Worm (Caenorhabditis elegans) whole organism, L3 larva: Measurements from ENCODE around the gene snpc-1.1.

Experiments used
- R02D3.7 ChIP-seq: fragments of 150-350 bp; optimal IDR thresholded peaks from 2 replicates; lab custom pipeline; 2014; ENCODE audit warnings: missing biosample characterization, missing genetic modification characterization
- ZK546.5 ChIP-seq: sonication (generic microtip); optimal IDR thresholded peaks from 2 replicates; lab custom pipeline; 2017; ENCODE audit warnings: missing biosample characterization, missing genetic modification characterization
- aly-2 ChIP-seq: fragments of 150-350 bp; optimal IDR thresholded peaks from 2 replicates; lab custom pipeline; 2014; ENCODE audit warnings: missing biosample characterization, missing genetic modification characterization
- ama-1 ChIP-seq: fragments of 150-350 bp; optimal IDR thresholded peaks from 2 replicates; lab custom pipeline; 2018
- ceh-16 ChIP-seq: sonication (generic microtip); optimal IDR thresholded peaks from 2 replicates; lab custom pipeline; 2017; ENCODE audit warnings: missing biosample characterization, missing genetic modification characterization
- ceh-28 ChIP-seq: fragments of 150-350 bp; optimal IDR thresholded peaks from 2 replicates; lab custom pipeline; 2014; ENCODE audit warnings: missing biosample characterization, missing genetic modification reagents, missing genetic modification characterization
- ceh-82 ChIP-seq: fragments of 150-350 bp; optimal IDR thresholded peaks from 2 replicates; lab custom pipeline; 2014; ENCODE audit warnings: missing biosample characterization, missing genetic modification characterization
- daf-12 ChIP-seq: fragments of 150-350 bp; optimal IDR thresholded peaks from 2 replicates; lab custom pipeline; 2014; ENCODE audit warnings: missing biosample characterization, missing genetic modification reagents, missing genetic modification characterization
- egl-27 ChIP-seq: sonication (generic microtip); optimal IDR thresholded peaks from 4 replicates; lab custom pipeline; 2017; ENCODE audit warnings: missing biosample characterization, missing genetic modification reagents, missing genetic modification characterization
- egl-5 ChIP-seq: fragments of 150-350 bp; optimal IDR thresholded peaks from 2 replicates; lab custom pipeline; 2017; ENCODE audit warnings: missing biosample characterization, missing genetic modification reagents, missing genetic modification characterization, inconsistent platforms
- elt-2 ChIP-seq: sonication (generic microtip); optimal IDR thresholded peaks from 2 replicates; lab custom pipeline; 2016; ENCODE audit warnings: missing genetic modification reagents, mild to moderate bottlenecking, missing genetic modification characterization, missing compliant biosample characterization
- elt-3 ChIP-seq, 3 experiments: fragments of 150-350 bp in 1 of 3; sonication (generic microtip) in 2 of 3; optimal IDR thresholded peaks; 2 replicates in 2 of 3; 4 replicates in 1 of 3; lab custom pipeline; 2014 to 2017; ENCODE audit warnings: missing biosample characterization in 3 of 3, missing genetic modification characterization in 3 of 3
- eor-1 ChIP-seq, 2 experiments: fragments of 150-350 bp; optimal IDR thresholded peaks; 2 replicates each; lab custom pipeline; 2014 to 2018; ENCODE audit warnings: missing biosample characterization in 2 of 2, missing genetic modification characterization in 2 of 2
- fkh-10 ChIP-seq: sonication (generic microtip); optimal IDR thresholded peaks from 2 replicates; lab custom pipeline; 2017; ENCODE audit warnings: missing biosample characterization, missing genetic modification reagents, missing genetic modification characterization
- fkh-2 ChIP-seq: fragments of 150-350 bp; optimal IDR thresholded peaks from 2 replicates; lab custom pipeline; 2014; ENCODE audit warnings: missing biosample characterization, missing genetic modification reagents, missing genetic modification characterization
- hmg-11 ChIP-seq: sonication (generic microtip); optimal IDR thresholded peaks from 2 replicates; lab custom pipeline; 2016; ENCODE audit warnings: missing genetic modification characterization, missing compliant biosample characterization
- jun-1 ChIP-seq: fragments of 150-350 bp; optimal IDR thresholded peaks from 2 replicates; lab custom pipeline; 2014; ENCODE audit warnings: missing biosample characterization, missing genetic modification reagents, missing genetic modification characterization
- lin-15B ChIP-seq: fragments of 150-350 bp; optimal IDR thresholded peaks from 2 replicates; lab custom pipeline; 2014; ENCODE audit warnings: missing biosample characterization, missing genetic modification characterization
- lin-39 ChIP-seq: fragments of 150-350 bp; optimal IDR thresholded peaks from 2 replicates; lab custom pipeline; 2018; ENCODE audit warnings: missing biosample characterization, missing genetic modification reagents, missing genetic modification characterization
- lsy-12 ChIP-seq: sonication (generic microtip); optimal IDR thresholded peaks from 2 replicates; lab custom pipeline; 2016; ENCODE audit warnings: mild to moderate bottlenecking, missing genetic modification characterization, missing compliant biosample characterization
- mdl-1 ChIP-seq: fragments of 150-350 bp; optimal IDR thresholded peaks from 2 replicates; lab custom pipeline; 2014; ENCODE audit warnings: missing biosample characterization, missing genetic modification characterization
- mml-1 ChIP-seq: fragments of 150-350 bp; sonication (generic microtip); optimal IDR thresholded peaks from 3 replicates; lab custom pipeline; 2014; ENCODE audit warnings: missing biosample characterization, missing genetic modification characterization
- nfya-1 ChIP-seq: sonication (generic microtip); optimal IDR thresholded peaks from 2 replicates; lab custom pipeline; 2017; ENCODE audit warnings: missing genetic modification characterization, mild to moderate bottlenecking, missing compliant biosample characterization, antibody characterized with exemption, moderate library complexity; ENCODE audit not compliant: insufficient read depth
- nhr-11 ChIP-seq: fragments of 150-350 bp; optimal IDR thresholded peaks from 2 replicates; lab custom pipeline; 2014; ENCODE audit warnings: missing biosample characterization, missing genetic modification characterization
- nhr-12 ChIP-seq: fragments of 150-350 bp; optimal IDR thresholded peaks from 2 replicates; lab custom pipeline; 2014; ENCODE audit warnings: missing biosample characterization, missing genetic modification characterization
- nhr-23 ChIP-seq: fragments of 150-350 bp; optimal IDR thresholded peaks from 2 replicates; lab custom pipeline; 2014; ENCODE audit warnings: missing biosample characterization, missing genetic modification reagents, missing genetic modification characterization
- nhr-237 ChIP-seq: fragments of 150-350 bp; optimal IDR thresholded peaks from 2 replicates; lab custom pipeline; 2014; ENCODE audit warnings: missing biosample characterization, missing genetic modification characterization
- nhr-25 ChIP-seq: sonication (generic microtip); optimal IDR thresholded peaks from 2 replicates; lab custom pipeline; 2017; ENCODE audit warnings: missing biosample characterization, missing genetic modification characterization
- nhr-28 ChIP-seq: fragments of 150-350 bp; optimal IDR thresholded peaks from 2 replicates; lab custom pipeline; 2014; ENCODE audit warnings: missing biosample characterization, missing genetic modification characterization
- nhr-43 ChIP-seq: sonication (generic microtip); optimal IDR thresholded peaks from 2 replicates; lab custom pipeline; 2016; ENCODE audit warnings: mild to moderate bottlenecking, missing genetic modification characterization, missing compliant biosample characterization; ENCODE audit not compliant: poor library complexity, severe bottlenecking
- nhr-67 ChIP-seq: fragments of 150-350 bp; optimal IDR thresholded peaks from 2 replicates; lab custom pipeline; 2014; ENCODE audit warnings: missing biosample characterization, missing genetic modification characterization
- nhr-76 ChIP-seq: fragments of 150-350 bp; sonication (generic microtip); optimal IDR thresholded peaks from 5 replicates; lab custom pipeline; 2014; ENCODE audit warnings: missing biosample characterization, missing genetic modification characterization
- nhr-77 ChIP-seq: fragments of 150-350 bp; optimal IDR thresholded peaks from 2 replicates; lab custom pipeline; 2014; ENCODE audit warnings: missing biosample characterization, missing genetic modification characterization
- pha-4 ChIP-seq: fragments of 150-350 bp; optimal IDR thresholded peaks from 2 replicates; lab custom pipeline; 2014; ENCODE audit warnings: missing biosample characterization, missing genetic modification reagents, missing genetic modification characterization
- pqm-1 ChIP-seq: fragments of 150-350 bp; optimal IDR thresholded peaks from 2 replicates; lab custom pipeline; 2017; ENCODE audit warnings: missing biosample characterization, missing genetic modification characterization, inconsistent platforms
- sea-2 ChIP-seq: fragments of 150-350 bp; sonication (generic microtip); optimal IDR thresholded peaks from 4 replicates; lab custom pipeline; 2014; ENCODE audit warnings: missing biosample characterization, missing genetic modification reagents, missing genetic modification characterization
- skn-1 ChIP-seq: fragments of 150-350 bp; optimal IDR thresholded peaks from 2 replicates; lab custom pipeline; 2014; ENCODE audit warnings: missing biosample characterization, missing genetic modification characterization
- snpc-4 ChIP-seq: fragments of 150-350 bp; optimal IDR thresholded peaks from 2 replicates; lab custom pipeline; 2014; ENCODE audit warnings: missing biosample characterization, missing genetic modification characterization
- tbx-2 ChIP-seq: sonication (generic microtip); optimal IDR thresholded peaks from 2 replicates; lab custom pipeline; 2016; ENCODE audit warnings: mild to moderate bottlenecking, missing genetic modification characterization, missing compliant biosample characterization
- unc-39 ChIP-seq: sonication (generic microtip); optimal IDR thresholded peaks from 4 replicates; lab custom pipeline; 2017; ENCODE audit warnings: missing biosample characterization, missing genetic modification characterization
- unc-62 ChIP-seq: fragments of 150-350 bp; sonication (generic microtip); optimal IDR thresholded peaks from 4 replicates; lab custom pipeline; 2014; ENCODE audit warnings: missing biosample characterization, missing genetic modification reagents, missing genetic modification characterization
- ztf-11 ChIP-seq: fragments of 150-350 bp; optimal IDR thresholded peaks from 2 replicates; lab custom pipeline; 2014; ENCODE audit warnings: missing biosample characterization, missing genetic modification characterization
- ztf-4 ChIP-seq: fragments of 150-350 bp; optimal IDR thresholded peaks from 2 replicates; lab custom pipeline; 2014; ENCODE audit warnings: missing biosample characterization, missing genetic modification characterization

The snpc-1.1 gene

DNA sequence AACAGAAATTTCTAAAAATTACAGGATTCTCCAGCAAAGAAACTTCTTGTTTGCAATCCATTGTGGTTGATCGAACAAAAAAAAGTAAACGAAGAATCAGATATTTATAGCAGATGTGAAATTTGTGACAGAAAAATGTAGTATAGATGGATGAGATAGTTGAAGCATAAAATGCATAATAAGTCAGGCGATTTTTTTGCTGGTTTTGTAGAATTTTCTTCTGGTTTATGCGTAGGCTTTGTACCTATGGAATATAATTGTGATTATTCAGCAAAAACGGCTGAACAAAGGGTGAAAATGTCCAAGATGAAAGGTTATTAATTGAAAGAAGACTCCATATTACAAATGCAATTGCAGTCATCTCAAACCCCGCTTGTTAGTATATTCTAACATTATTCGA is 15.6 kb downstream of the snpc-1.1 start, which contains the start of gene srh-39:
TSS of gene srh-39 (minus strand) at position 101 of the 400 bp plus-strand sequence.
- TF ChIP-seq ama-1 (lab: Kevin White, UChicago) (no peak), lsy-12 (no peak), fkh-2 (no peak), ztf-4 (tag; lab: Kevin White, UChicago) (no peak), ceh-82 (no peak), pqm-1 (tag; lab: Kevin White, UChicago) (no peak), elt-2 (tag; lab: Kevin White, UChicago) (no peak), mdl-1 (tag; lab: Kevin White, UChicago) (no peak), fkh-10 (GFP tag; lab: Kevin White, UChicago) (no peak), snpc-4 (no peak), eor-1 (tag; optimal IDR thresholded peaks at IDR 0.05; lab: Kevin White, UChicago) (no peak), R02D3.7 (tag; lab: Kevin White, UChicago) (no peak), sea-2 (GFP tag; lab: Kevin White, UChicago) (no peak)

DNA sequence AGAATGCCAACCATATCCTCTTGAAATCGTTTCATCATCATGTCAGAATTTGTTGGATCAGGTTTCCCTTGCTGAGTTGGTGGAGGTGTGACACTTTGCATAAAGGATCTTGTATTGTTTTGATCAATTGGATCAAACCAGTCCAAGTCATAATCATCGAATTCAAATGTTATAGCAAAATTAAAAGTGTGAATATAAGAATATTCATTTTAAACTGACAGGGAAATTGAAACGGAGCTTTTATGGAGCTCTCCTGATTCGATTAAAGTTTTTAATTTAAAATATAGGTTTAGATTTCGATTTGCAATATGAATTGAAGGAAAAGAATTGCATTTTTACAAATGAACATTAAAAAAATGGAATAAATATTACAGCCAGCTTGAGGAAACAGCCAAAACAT is 17.5 kb downstream of the snpc-1.1 start, which contains the start of gene B0228.9:
TSS of gene B0228.9 (minus strand) at position 101 of the 400 bp plus-strand sequence.
- TF ChIP-seq ceh-82 (no peak), nfya-1 (tag; lab: Kevin White, UChicago) (no peak), ceh-28 (tag; lab: Kevin White, UChicago) (no peak), skn-1 (tag; lab: Kevin White, UChicago) (no peak), sea-2 (GFP tag; lab: Kevin White, UChicago) (no peak), ceh-16 (tag; lab: Kevin White, UChicago) (no peak), ztf-11 (tag; lab: Kevin White, UChicago) (no peak), lin-15B (tag; lab: Kevin White, UChicago) (no peak), nhr-11 (no peak)

DNA sequence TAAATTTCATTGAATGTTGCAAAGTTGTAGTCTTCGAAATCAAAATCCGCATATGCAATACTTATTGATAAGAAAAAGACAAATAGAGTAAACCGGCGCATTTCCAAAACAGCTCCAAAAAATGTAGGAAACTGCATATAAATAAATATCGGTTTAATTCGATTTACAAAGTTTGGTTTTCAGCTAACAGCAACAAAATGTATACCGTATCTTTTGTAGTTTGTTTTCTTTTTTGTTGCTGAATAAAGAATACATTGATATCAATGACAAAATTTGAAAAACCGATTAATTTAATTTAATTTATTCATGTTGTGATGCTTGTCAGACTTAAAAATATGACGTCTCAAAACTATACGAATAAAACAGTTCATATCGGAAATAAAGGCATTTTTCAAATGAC is 19.7 kb downstream of the snpc-1.1 start, which contains the start of gene B0228.8:
TSS of gene B0228.8 (minus strand) at position 101 of the 400 bp plus-strand sequence.
- TF ChIP-seq nhr-237 (tag; lab: Kevin White, UChicago) (no peak), nhr-25 (tag; lab: Kevin White, UChicago) (no peak), pqm-1 (tag; lab: Kevin White, UChicago) (no peak), aly-2 (no peak), nhr-77 (no peak), tbx-2 (tag; lab: Kevin White, UChicago) (no peak)
- TF ChIP-seq, all 47 proteins: peak for 0

DNA sequence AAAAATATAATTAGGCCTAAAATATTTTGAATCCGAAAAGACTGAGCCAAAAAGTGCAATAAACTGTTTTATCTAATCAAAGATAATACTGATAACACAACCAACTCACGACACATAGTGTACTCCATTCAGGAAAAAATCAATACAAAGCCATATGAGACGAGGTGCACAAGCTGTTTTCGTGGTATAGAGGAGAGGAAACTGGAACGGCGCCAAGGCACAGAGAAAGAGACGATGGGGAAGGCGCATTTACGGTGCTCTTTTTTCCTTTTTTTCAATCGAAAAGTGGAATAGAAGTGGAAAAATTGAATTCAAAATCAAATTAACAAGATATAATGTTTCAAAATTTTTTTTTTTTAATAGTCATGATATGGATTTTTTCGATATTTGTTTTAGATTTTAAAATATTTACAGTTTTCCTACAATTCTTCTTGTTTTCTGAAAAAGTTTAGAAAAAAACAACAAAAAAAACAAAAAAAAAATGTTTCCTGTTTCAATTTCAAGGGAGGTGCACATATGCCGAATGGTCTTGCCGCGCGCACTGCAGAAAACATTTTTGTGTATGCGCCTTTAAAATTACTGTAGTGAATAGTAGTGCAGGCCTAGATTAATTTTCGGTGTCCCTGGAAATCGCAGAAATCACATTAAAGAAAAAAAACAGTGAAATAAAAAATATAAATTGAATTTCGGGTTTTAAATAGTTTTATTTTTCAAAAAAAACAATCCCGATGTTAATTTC is 22.5 kb downstream of the snpc-1.1 start, which contains the start of gene B0228.7:
TSS of gene B0228.7 (minus strand) at position 627 of the 739 bp plus-strand sequence.
- TF ChIP-seq nhr-43 (no peak), unc-39 (no peak), nhr-28 (tag; lab: Kevin White, UChicago) (no peak), tbx-2 (tag; lab: Kevin White, UChicago) (no peak), egl-5 (tag; lab: Kevin White, UChicago) (no peak), pha-4 (tag; lab: Kevin White, UChicago) (peak; percentile 64), nfya-1 (tag; lab: Kevin White, UChicago) (peak; percentile 49), nhr-25 (tag; lab: Kevin White, UChicago) (no peak), ceh-82 (no peak), nhr-12 (tag; lab: Kevin White, UChicago) (no peak), fkh-2 (no peak), lin-39 (peak; percentile 7), ztf-4 (tag; lab: Kevin White, UChicago) (no peak), skn-1 (tag; lab: Kevin White, UChicago) (no peak), elt-3 (tag; optimal IDR thresholded peaks at IDR 0.05; lab: Kevin White, UChicago) (no peak), nhr-11 (no peak), pqm-1 (tag; lab: Kevin White, UChicago) (peak; percentile 38), nhr-67 (no peak), nhr-77 (no peak), mml-1 (no peak), hmg-11 (peak; percentile 10), lin-15B (tag; lab: Kevin White, UChicago) (peak; percentile 22), ztf-11 (tag; lab: Kevin White, UChicago) (no peak), egl-27 (tag; lab: Kevin White, UChicago) (no peak), aly-2 (no peak), eor-1 (tag; optimal IDR thresholded peaks at IDR 0.05; lab: Kevin White, UChicago) (no peak), ZK546.5 (tag; lab: Kevin White, UChicago) (no peak), ceh-16 (tag; lab: Kevin White, UChicago) (no peak), nhr-76 (tag; lab: Kevin White, UChicago) (no peak), daf-12 (no peak), snpc-4 (no peak), jun-1 (tag; lab: Kevin White, UChicago) (no peak), ama-1 (lab: Kevin White, UChicago) (peak; percentile 30), unc-62 (GFP tag; lab: Kevin White, UChicago) (no peak), lsy-12 (no peak), nhr-237 (tag; lab: Kevin White, UChicago) (no peak), nhr-23 (tag; lab: Kevin White, UChicago) (no peak)
